Worm (Caenorhabditis elegans): Measurements from ENCODE around the gene F52C9.3.

- TF ChIP-seq ces-1 (GFP tag; optimal IDR thresholded peaks at IDR 0.05) (no peak), unc-62 (GFP tag; optimal IDR thresholded peaks at IDR 0.05) (no peak), ceh-39 (tag; optimal IDR thresholded peaks at IDR 0.05) (no peak), snpc-4 (tag; optimal IDR thresholded peaks at IDR 0.05) (no peak), ztf-11 (tag; optimal IDR thresholded peaks at IDR 0.05) (no peak), elt-1 (tag; optimal IDR thresholded peaks at IDR 0.05; ENCODE audit: borderline replicate concordance, insufficient read depth) (no peak), nhr-12 (tag; optimal IDR thresholded peaks at IDR 0.05) (no peak)
These were observed 19.7 kb downstream of the F52C9.3 start, which contains the start of gene ZK121.2 for ce11 chrIII:5341382-5341781.

Data from whole organism, mixed stage, embryonic.